Fruit fly (Drosophila melanogaster) whole organism, pupa: ENCODE results near the gene CG9624.

Source experiments
- CG10348 ChIP-seq: fragments of 200-800 bp; sonication (Bioruptor generic); IDR thresholded peaks from 2 replicates; pipeline ENCODE4 v1.3.6; 2022; ENCODE audit warnings: missing biosample characterization, missing genetic modification characterization
- CG4496 ChIP-seq: fragments of 200-800 bp; sonication (Bioruptor generic); IDR thresholded peaks from 3 replicates; pipeline ENCODE4 v1.3.6; 2022; ENCODE audit warnings: missing biosample characterization, missing genetic modification characterization
- CG8301 ChIP-seq: fragments of 200-800 bp; sonication (Bioruptor generic); optimal IDR thresholded peaks from 2 replicates; lab custom pipeline; 2018; ENCODE audit warnings: missing biosample characterization, mild to moderate bottlenecking, missing genetic modification characterization
- EcR ChIP-seq: fragments of 200-800 bp; sonication (Bioruptor generic); optimal IDR thresholded peaks from 3 replicates; lab custom pipeline; 2019; ENCODE audit warnings: missing biosample characterization, missing genetic modification characterization, mild to moderate bottlenecking, moderate library complexity, missing genetic modification reagents
- rn ChIP-seq: fragments of 200-800 bp; sonication (Bioruptor generic); IDR thresholded peaks from 2 replicates; pipeline ENCODE4 v1.3.6; 2022; ENCODE audit warnings: missing biosample characterization, missing genetic modification characterization

DNA sequence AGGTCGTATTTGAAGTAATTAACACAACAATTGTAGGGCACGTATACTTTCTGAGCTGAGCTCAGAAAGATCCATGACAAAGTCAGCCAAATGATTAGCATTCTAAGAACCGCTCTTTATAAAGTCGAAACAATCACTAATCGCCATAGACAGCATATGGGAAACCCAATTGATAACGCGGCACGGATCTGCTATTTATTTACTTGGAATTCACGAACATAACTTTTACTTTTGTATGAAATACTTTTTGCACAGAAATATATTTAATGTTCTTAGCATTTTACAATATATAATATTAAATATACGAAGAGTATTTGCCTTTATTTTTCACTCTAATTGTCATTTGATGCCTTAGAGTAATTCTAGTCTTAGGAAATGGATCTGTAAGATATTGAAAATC is 15.6 kb upstream of the CG9624 start, which contains the start of gene CG43291:
- TF ChIP-seq rn (GFP tag; lab: Robert Waterston, UW): no peak
- TF ChIP-seq CG4496 (GFP tag; lab: Robert Waterston, UW): no peak
- TF ChIP-seq EcR (GFP tag; lab: Kevin White, UChicago): no peak
- TF ChIP-seq CG8301 (tag; lab: Kevin White, UChicago): no peak
- TF ChIP-seq CG10348: no peak
